Fruit fly (Drosophila melanogaster) whole organism, prepupa: ENCODE results near the gene CG1674.

Source experiments
- Blimp-1 ChIP-seq: fragments of 200-800 bp; sonication (Bioruptor generic); optimal IDR thresholded peaks from 3 replicates; lab custom pipeline; 2017; ENCODE audit warnings: missing biosample characterization, missing genetic modification characterization, mild to moderate bottlenecking, moderate library complexity, missing genetic modification reagents
- CG11294 ChIP-seq: fragments of 200-800 bp; sonication (Bioruptor generic); IDR thresholded peaks from 2 replicates; pipeline ENCODE4 v1.3.6; 2022; ENCODE audit warnings: missing biosample characterization, missing genetic modification characterization
- CG11762 ChIP-seq: fragments of 200-800 bp; sonication (Bioruptor generic); optimal IDR thresholded peaks from 3 replicates; lab custom pipeline; 2016; ENCODE audit warnings: missing biosample characterization, missing genetic modification characterization; ENCODE audit not compliant: insufficient read depth
- CG31627 ChIP-seq: fragments of 200-800 bp; sonication (Bioruptor generic); optimal IDR thresholded peaks from 3 replicates; lab custom pipeline; 2016; ENCODE audit warnings: missing biosample characterization, missing genetic modification characterization
- CG3919 ChIP-seq: fragments of 200-800 bp; sonication (Bioruptor generic); optimal IDR thresholded peaks from 3 replicates; lab custom pipeline; 2016; ENCODE audit warnings: missing biosample characterization, missing genetic modification characterization
- CG4318 ChIP-seq: fragments of 200-800 bp; sonication (Bioruptor generic); optimal IDR thresholded peaks from 3 replicates; lab custom pipeline; 2017; ENCODE audit warnings: missing biosample characterization, mild to moderate bottlenecking, missing genetic modification characterization
- CG6276 ChIP-seq: fragments of 200-800 bp; sonication (Bioruptor generic); optimal IDR thresholded peaks from 2 replicates; lab custom pipeline; 2017; ENCODE audit warnings: missing biosample characterization, mild to moderate bottlenecking, missing genetic modification characterization
- CG6808 ChIP-seq: fragments of 200-800 bp; sonication (Bioruptor generic); optimal IDR thresholded peaks from 3 replicates; lab custom pipeline; 2017; ENCODE audit warnings: missing biosample characterization, missing genetic modification characterization, mild to moderate bottlenecking, moderate library complexity, missing genetic modification reagents
- CG7368 ChIP-seq: fragments of 200-800 bp; sonication (Bioruptor generic); optimal IDR thresholded peaks from 3 replicates; lab custom pipeline; 2016; ENCODE audit warnings: missing biosample characterization, missing genetic modification characterization
- CG8319 ChIP-seq: fragments of 200-800 bp; sonication (Bioruptor generic); optimal IDR thresholded peaks from 3 replicates; lab custom pipeline; 2016; ENCODE audit warnings: missing biosample characterization, missing genetic modification characterization
- Eip78C ChIP-seq: fragments of 200-800 bp; sonication (Bioruptor generic); peaks from one replicate; lab custom pipeline; 2016; ENCODE audit warnings: missing biosample characterization, missing genetic modification characterization
- Eip93F ChIP-seq: fragments of 200-800 bp; sonication (Bioruptor generic); optimal IDR thresholded peaks from 2 replicates; lab custom pipeline; 2016; ENCODE audit warnings: missing biosample characterization, mild to moderate bottlenecking, missing genetic modification characterization
- Ets21C ChIP-seq: fragments of 200-800 bp; sonication (Bioruptor generic); optimal IDR thresholded peaks from 3 replicates; lab custom pipeline; 2016; ENCODE audit warnings: missing biosample characterization, missing genetic modification characterization
- Gug ChIP-seq: fragments of 200-800 bp; sonication (Bioruptor generic); IDR thresholded peaks from 2 replicates; pipeline ENCODE4 v1.3.6; 2022; ENCODE audit warnings: missing biosample characterization, missing genetic modification characterization
- Hr38 ChIP-seq: sonication (Bioruptor generic); optimal IDR thresholded peaks from 2 replicates; lab custom pipeline; 2016; ENCODE audit warnings: missing biosample characterization, missing genetic modification characterization
- Hr4 ChIP-seq: fragments of 200-800 bp; sonication (Bioruptor generic); optimal IDR thresholded peaks from 3 replicates; lab custom pipeline; 2016; ENCODE audit warnings: missing biosample characterization, missing genetic modification characterization
- Lpt ChIP-seq: fragments of 200-800 bp; sonication (Bioruptor generic); optimal IDR thresholded peaks from 3 replicates; lab custom pipeline; 2016; ENCODE audit warnings: missing biosample characterization, missing genetic modification characterization
- Smox ChIP-seq: fragments of 200-800 bp; sonication (Bioruptor generic); optimal IDR thresholded peaks from 3 replicates; lab custom pipeline; 2016; ENCODE audit warnings: missing biosample characterization, missing genetic modification characterization
- Sox102F ChIP-seq: fragments of 200-800 bp; sonication (Bioruptor generic); optimal IDR thresholded peaks from 2 replicates; lab custom pipeline; 2016; ENCODE audit warnings: missing biosample characterization, mild to moderate bottlenecking, missing genetic modification characterization
- Sox14 ChIP-seq: fragments of 200-800 bp; sonication (Bioruptor generic); optimal IDR thresholded peaks from 3 replicates; lab custom pipeline; 2016; ENCODE audit warnings: missing biosample characterization, missing genetic modification characterization
- Sox15 ChIP-seq: fragments of 200-800 bp; sonication (Bioruptor generic); optimal IDR thresholded peaks from 3 replicates; lab custom pipeline; 2016; ENCODE audit warnings: missing biosample characterization, missing genetic modification characterization
- acj6 ChIP-seq: fragments of 200-800 bp; sonication (Bioruptor generic); optimal IDR thresholded peaks from 3 replicates; lab custom pipeline; 2016; ENCODE audit warnings: missing biosample characterization, missing genetic modification characterization
- cyc ChIP-seq: fragments of 200-800 bp; sonication (Bioruptor generic); optimal IDR thresholded peaks from 3 replicates; lab custom pipeline; 2016; ENCODE audit warnings: missing biosample characterization, missing genetic modification characterization
- dac ChIP-seq: fragments of 200-800 bp; sonication (Bioruptor generic); optimal IDR thresholded peaks from 2 replicates; lab custom pipeline; 2017; ENCODE audit warnings: missing biosample characterization, mild to moderate bottlenecking, missing genetic modification characterization
- dsx ChIP-seq: fragments of 200-800 bp; optimal IDR thresholded peaks from 3 replicates; lab custom pipeline; 2019; ENCODE audit warnings: missing biosample characterization, mild to moderate bottlenecking, missing genetic modification characterization, moderate library complexity; ENCODE audit not compliant: poor library complexity, severe bottlenecking
- fd85E ChIP-seq: fragments of 200-800 bp; sonication (Bioruptor generic); optimal IDR thresholded peaks from 3 replicates; lab custom pipeline; 2016; ENCODE audit warnings: missing biosample characterization, missing genetic modification characterization
- fkh ChIP-seq: fragments of 200-800 bp; sonication (Bioruptor generic); optimal IDR thresholded peaks from 3 replicates; lab custom pipeline; 2017; ENCODE audit warnings: missing biosample characterization, mild to moderate bottlenecking, missing genetic modification characterization, moderate library complexity
- pdm3 ChIP-seq: fragments of 200-800 bp; sonication (Bioruptor generic); optimal IDR thresholded peaks from 3 replicates; lab custom pipeline; 2016; ENCODE audit warnings: missing biosample characterization, missing genetic modification characterization
- salr ChIP-seq, 2 experiments: fragments of 200-800 bp; sonication (Bioruptor generic); optimal IDR thresholded peaks; 3 replicates each; lab custom pipeline; 2016 to 2018; ENCODE audit warnings: missing biosample characterization in 2 of 2, missing genetic modification characterization in 2 of 2, mild to moderate bottlenecking in 1 of 2
- spab ChIP-seq: fragments of 200-800 bp; sonication (Bioruptor generic); optimal IDR thresholded peaks from 2 replicates; lab custom pipeline; 2017; ENCODE audit warnings: missing biosample characterization, mild to moderate bottlenecking, missing genetic modification characterization, missing genetic modification reagents
- ss ChIP-seq, 2 experiments: fragments of 200-800 bp; sonication (Bioruptor generic); optimal IDR thresholded peaks; 2 replicates in 1 of 2; 3 replicates in 1 of 2; lab custom pipeline; 2017 to 2018; ENCODE audit warnings: mild to moderate bottlenecking in 2 of 2, missing biosample characterization in 2 of 2, missing genetic modification characterization in 2 of 2, moderate library complexity in 1 of 2
- svp ChIP-seq: fragments of 200-800 bp; sonication (Bioruptor generic); peaks from one replicate; lab custom pipeline; 2016; ENCODE audit warnings: missing biosample characterization, missing genetic modification characterization
- topi ChIP-seq: fragments of 200-800 bp; sonication (Bioruptor generic); optimal IDR thresholded peaks from 3 replicates; lab custom pipeline; 2016; ENCODE audit warnings: missing biosample characterization, missing genetic modification characterization
- vri ChIP-seq: fragments of 200-800 bp; sonication (Bioruptor generic); optimal IDR thresholded peaks from 3 replicates; lab custom pipeline; 2016; ENCODE audit warnings: missing biosample characterization, mild to moderate bottlenecking, missing genetic modification characterization

The CG1674 gene

DNA sequence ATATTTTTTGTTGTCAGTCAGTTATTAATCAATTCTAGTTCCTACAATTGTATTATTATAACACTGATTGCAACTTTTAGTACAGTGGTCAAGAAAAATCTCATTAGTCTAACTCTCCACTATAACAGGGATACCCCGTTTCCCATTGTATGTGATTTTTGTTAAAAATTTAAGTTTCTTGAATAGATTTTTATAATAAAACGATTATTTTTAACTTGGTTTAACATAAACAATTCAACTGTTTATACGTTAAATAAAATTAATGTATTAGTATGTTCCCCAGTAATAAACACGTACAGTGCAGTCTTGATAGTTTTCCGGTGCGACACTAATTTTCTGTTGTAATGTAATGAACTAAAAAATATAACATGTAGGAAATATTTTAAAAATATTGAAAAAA lies 10.3 kb downstream of the CG1674 start:
- no peak for TF ChIP-seq salr (GFP tag; optimal IDR thresholded peaks at IDR 0.05; lab: Kevin White, UChicago)
- no peak for TF ChIP-seq topi (GFP tag; lab: Kevin White, UChicago)
- no peak for TF ChIP-seq Eip93F (GFP tag; lab: Kevin White, UChicago)
- TF ChIP-seq CG11762 (GFP tag; lab: Kevin White, UChicago), result no peak
- no peak for TF ChIP-seq Sox102F (GFP tag; lab: Kevin White, UChicago)
- no peak for TF ChIP-seq vri
- no peak for TF ChIP-seq CG8319 (GFP tag; lab: Kevin White, UChicago)
- no peak for TF ChIP-seq Blimp-1 (GFP tag; lab: Kevin White, UChicago)
- TF ChIP-seq fd85E (GFP tag; lab: Kevin White, UChicago), result no peak
- no peak for TF ChIP-seq CG31627
- no peak for TF ChIP-seq spab
- TF ChIP-seq Hr38 (GFP tag; lab: Kevin White, UChicago), result no peak
- TF ChIP-seq CG7368 (GFP tag; lab: Kevin White, UChicago), result no peak
- no peak for TF ChIP-seq Eip78C (GFP tag; lab: Kevin White, UChicago)
- TF ChIP-seq, all 60 proteins: peak for 0

DNA sequence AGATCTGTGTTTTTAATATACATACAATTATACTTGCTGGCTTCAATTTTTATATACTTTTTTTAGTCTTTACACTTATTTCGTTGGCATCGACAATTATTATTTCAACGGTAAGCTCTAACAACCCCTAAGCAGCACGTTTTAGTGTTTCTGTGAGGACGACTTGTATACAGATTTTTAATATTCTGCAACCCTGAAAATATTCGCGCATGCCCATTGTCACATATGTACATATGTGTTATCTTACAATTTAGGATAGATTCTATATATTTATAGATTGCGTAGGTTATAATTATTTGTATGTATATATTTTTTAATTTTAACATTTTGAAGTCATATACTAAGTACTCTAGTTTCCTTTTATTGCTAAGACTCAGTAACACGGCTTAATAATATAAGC lies 22.6 kb downstream of the CG1674 start, which contains the start of gene dpr7:
TSS of gene dpr7 (minus strand) at position 154 of the 400 bp plus-strand sequence.
- TF ChIP-seq svp (GFP tag; lab: Kevin White, UChicago) (no peak), CG8319 (GFP tag; lab: Kevin White, UChicago) (no peak), CG11294 (GFP tag; lab: Robert Waterston, UW) (no peak), Smox (GFP tag; lab: Kevin White, UChicago) (no peak), dsx (GFP tag; lab: Kevin White, UChicago) (no peak), acj6 (GFP tag; lab: Kevin White, UChicago) (no peak), Gug (GFP tag; lab: Robert Waterston, UW) (no peak), topi (GFP tag; lab: Kevin White, UChicago) (no peak), ss (GFP tag; optimal IDR thresholded peaks at IDR 0.05; lab: Kevin White, UChicago) (no peak), pdm3 (GFP tag; lab: Kevin White, UChicago) (no peak), CG6276 (GFP tag; lab: Kevin White, UChicago) (no peak), Sox14 (GFP tag; lab: Kevin White, UChicago) (no peak), dac (GFP tag; lab: Kevin White, UChicago) (no peak), Lpt (GFP tag; lab: Kevin White, UChicago) (no peak), Hr38 (GFP tag; lab: Kevin White, UChicago) (no peak), Sox15 (GFP tag; lab: Kevin White, UChicago) (no peak), vri (no peak)
- TF ChIP-seq, all 60 proteins: peak for 0

DNA sequence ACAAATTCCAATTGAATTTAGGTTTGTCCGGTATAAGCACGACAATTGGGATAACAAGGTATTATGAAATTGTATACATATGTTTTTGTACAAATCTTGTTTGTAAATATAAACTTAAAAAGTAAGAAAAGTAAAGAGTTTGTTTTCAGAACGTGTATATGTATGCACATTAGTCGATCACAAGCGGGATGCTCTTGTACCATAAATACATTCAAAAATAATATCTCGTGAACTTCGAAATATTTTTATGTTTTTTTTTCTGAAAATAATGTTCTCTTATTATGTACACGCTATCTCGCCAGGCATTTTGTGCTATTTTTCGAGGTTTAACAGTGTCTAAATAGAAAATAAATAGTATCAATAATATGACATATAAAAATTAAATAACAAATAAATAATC lies 24.2 kb downstream of the CG1674 start, which contains the start of gene RhoGAP102A:
TSS of gene RhoGAP102A (plus strand) at position 301 of the 400 bp plus-strand sequence.
- no peak for TF ChIP-seq CG4318 (GFP tag; lab: Kevin White, UChicago)
- TF ChIP-seq dsx (GFP tag; lab: Kevin White, UChicago), result no peak
- no peak for TF ChIP-seq Gug (GFP tag; lab: Robert Waterston, UW)
- TF ChIP-seq CG31627, result no peak
- TF ChIP-seq fd85E (GFP tag; lab: Kevin White, UChicago), result no peak

DNA sequence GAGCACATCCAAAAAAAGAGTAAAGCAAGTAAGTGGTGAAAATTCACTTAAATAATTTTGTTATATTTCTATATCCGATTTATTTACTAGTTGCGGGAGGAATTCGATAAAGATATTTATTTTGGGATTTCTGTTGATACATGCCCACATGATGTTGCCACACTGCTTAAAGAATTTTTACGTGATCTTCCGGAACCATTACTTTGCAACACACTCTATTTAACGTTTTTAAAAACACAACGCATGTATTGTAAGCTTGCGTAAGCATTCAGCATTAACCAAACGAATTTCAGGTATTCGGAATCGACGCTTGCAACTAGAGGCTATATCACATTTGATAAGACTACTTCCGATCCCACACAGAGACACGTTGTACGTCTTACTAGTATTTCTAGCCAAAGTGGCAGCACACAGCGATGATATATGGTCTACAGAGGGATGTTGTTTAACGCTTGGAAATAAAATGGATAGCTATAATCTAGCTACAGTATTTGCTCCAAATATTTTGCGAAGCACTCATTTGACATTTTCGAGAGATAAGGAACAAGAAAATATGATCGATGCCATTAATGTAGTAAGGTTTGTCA lies 31.0 kb downstream of the CG1674 start:
- no peak for TF ChIP-seq CG3919 (GFP tag; lab: Kevin White, UChicago)
- no peak for TF ChIP-seq Lpt (GFP tag; lab: Kevin White, UChicago)
- no peak for TF ChIP-seq Eip93F (GFP tag; lab: Kevin White, UChicago)
- TF ChIP-seq Hr4 (GFP tag; lab: Kevin White, UChicago), result no peak
- TF ChIP-seq svp (GFP tag; lab: Kevin White, UChicago), result no peak
- TF ChIP-seq ss (GFP tag; optimal IDR thresholded peaks at IDR 0.05; lab: Kevin White, UChicago), result no peak
- no peak for TF ChIP-seq fkh (GFP tag; lab: Kevin White, UChicago)
- TF ChIP-seq Gug (GFP tag; lab: Robert Waterston, UW), result no peak
- TF ChIP-seq CG6808 (GFP tag; lab: Kevin White, UChicago), result no peak
- no peak for TF ChIP-seq Eip78C (GFP tag; lab: Kevin White, UChicago)
- TF ChIP-seq dac (GFP tag; lab: Kevin White, UChicago), result no peak
- TF ChIP-seq cyc (GFP tag; lab: Kevin White, UChicago), result no peak
- TF ChIP-seq Ets21C (GFP tag; lab: Kevin White, UChicago), result no peak
